Fruit fly (Drosophila melanogaster): ENCODE measurements around the gene CG31643.

The CG31643 gene

DNA sequence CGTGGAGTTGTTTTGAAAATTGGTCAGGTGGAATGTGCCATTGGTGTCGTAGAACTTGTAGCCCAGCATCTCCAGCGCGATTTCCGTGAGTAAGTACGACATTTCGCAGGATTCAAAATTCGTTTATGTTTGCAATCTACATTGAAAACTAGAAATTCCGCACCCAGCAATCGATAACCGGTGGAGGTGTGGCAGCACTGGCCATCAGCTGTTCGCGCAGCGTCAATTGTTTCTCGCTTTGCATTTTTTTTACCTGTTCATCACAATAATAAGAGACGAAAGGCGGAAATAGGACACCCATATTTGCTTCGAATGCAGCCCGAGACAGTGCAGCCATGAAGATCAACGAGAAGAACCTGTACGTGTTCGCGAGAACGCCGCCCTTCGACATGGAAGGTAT lies 10.6 kb downstream of the CG31643 start, which contains the start of the genes CG34179 and slmo:
CG34179 (minus strand) TSS at position 165 of the 400 bp plus-strand sequence.
slmo (minus strand) TSS at position 165 of the 400 bp plus-strand sequence.
- TF ChIP-seq rn (GFP tag; IDR thresholded peaks at IDR 0.05) = no peak
- no peak for TF ChIP-seq CG17806 (tag; optimal IDR thresholded peaks at IDR 0.05)
- no peak for TF ChIP-seq Snoo (tag; optimal IDR thresholded peaks at IDR 0.05)
- no peak for TF ChIP-seq Pif1B (GFP tag; optimal IDR thresholded peaks at IDR 0.05)
- TF ChIP-seq Pif1A (GFP tag; optimal IDR thresholded peaks at IDR 0.05) = no peak
- no peak for TF ChIP-seq CG13204 (GFP tag; optimal IDR thresholded peaks at IDR 0.05)
- TF ChIP-seq D1 (tag; optimal IDR thresholded peaks at IDR 0.05) = no peak
- TF ChIP-seq CG14655 (GFP tag; optimal IDR thresholded peaks at IDR 0.05) = no peak
- TF ChIP-seq CG10348 (GFP tag; IDR thresholded peaks at IDR 0.05) = no peak
- no peak for TF ChIP-seq CG15710 (tag; optimal IDR thresholded peaks at IDR 0.05)
- TF ChIP-seq Ets98B (GFP tag; IDR thresholded peaks at IDR 0.05) = no peak
- no peak for TF ChIP-seq CG12605 (GFP tag; IDR thresholded peaks at IDR 0.05)
- no peak for TF ChIP-seq CG9948 (tag; optimal IDR thresholded peaks at IDR 0.05)
- TF ChIP-seq CG8159 (tag; optimal IDR thresholded peaks at IDR 0.05) = no peak
- no peak for TF ChIP-seq CG8301 (tag; optimal IDR thresholded peaks at IDR 0.05)
- no peak for TF ChIP-seq EcR (GFP tag; optimal IDR thresholded peaks at IDR 0.05)
- no peak for TF ChIP-seq CG4496 (GFP tag; IDR thresholded peaks at IDR 0.05)
- TF ChIP-seq gl (tag; optimal IDR thresholded peaks at IDR 0.05) = no peak

DNA sequence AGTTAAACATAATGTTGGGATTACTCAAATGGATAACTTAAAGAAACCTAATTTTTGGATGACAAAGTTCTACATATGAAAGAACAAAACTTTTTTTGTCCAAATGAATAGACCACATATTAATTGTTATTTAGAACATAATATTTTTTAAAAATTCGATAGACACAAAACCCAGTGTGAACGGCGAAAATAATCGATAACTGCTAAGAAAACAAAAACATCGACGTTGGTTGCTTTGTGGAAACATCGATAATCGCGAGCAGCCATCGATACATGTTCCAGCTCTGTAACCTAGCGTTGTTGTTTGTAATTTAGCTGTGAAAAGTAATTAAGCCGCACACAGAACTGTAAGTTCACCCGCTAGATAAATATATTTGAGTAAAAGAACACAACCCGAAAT lies 12.7 kb downstream of the CG31643 start, which contains the start of gene CG9135:
CG9135 (plus strand) TSS at position 226 of the 400 bp plus-strand sequence.
- TF ChIP-seq CG14655 (GFP tag; optimal IDR thresholded peaks at IDR 0.05) = no peak
- TF ChIP-seq CG8301 (tag; optimal IDR thresholded peaks at IDR 0.05) = no peak
- TF ChIP-seq CG9948 (tag; optimal IDR thresholded peaks at IDR 0.05) = no peak
- no peak for TF ChIP-seq CG12605 (GFP tag; IDR thresholded peaks at IDR 0.05)
- no peak for TF ChIP-seq Pif1A (GFP tag; optimal IDR thresholded peaks at IDR 0.05)
- peak; percentile 8; the same call in 1 of the 3 replicates for TF ChIP-seq CG4496 (GFP tag; IDR thresholded peaks at IDR 0.05)

DNA sequence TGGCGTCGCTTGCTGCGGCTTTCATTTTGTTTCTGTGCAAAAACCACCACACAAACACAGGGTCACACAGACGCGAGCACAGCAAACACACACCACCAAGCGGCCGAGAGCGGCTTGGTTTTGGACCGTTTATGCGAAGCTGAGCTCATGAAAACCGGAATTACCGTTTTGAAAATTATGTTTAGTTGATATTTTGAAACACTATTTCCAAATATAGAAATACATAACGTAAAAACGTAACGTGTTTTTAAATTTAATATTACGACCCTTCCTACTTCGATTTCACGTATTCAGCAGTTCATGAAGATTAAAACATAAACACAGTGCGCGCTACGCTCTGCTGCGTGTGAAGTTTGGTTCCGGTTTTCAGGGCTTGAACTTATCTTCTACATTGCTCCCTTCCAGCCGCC lies 13.3 kb downstream of the CG31643 start:
- TF ChIP-seq CG14655 (GFP tag; optimal IDR thresholded peaks at IDR 0.05) (peak; percentile 93), Pif1B (GFP tag; optimal IDR thresholded peaks at IDR 0.05) (peak; percentile 96), CG9948 (tag; optimal IDR thresholded peaks at IDR 0.05) (peak; percentile 90), CG17806 (tag; optimal IDR thresholded peaks at IDR 0.05) (peak; percentile 93), CG8159 (tag; optimal IDR thresholded peaks at IDR 0.05) (peak; percentile 94), EcR (GFP tag; optimal IDR thresholded peaks at IDR 0.05) (peak; percentile 72), CG4496 (GFP tag; IDR thresholded peaks at IDR 0.05) (peak; percentile 96), Pif1A (GFP tag; optimal IDR thresholded peaks at IDR 0.05) (peak; percentile 98), CG10348 (GFP tag; IDR thresholded peaks at IDR 0.05) (no peak), CG8301 (tag; optimal IDR thresholded peaks at IDR 0.05) (peak; percentile 97), CG15710 (tag; optimal IDR thresholded peaks at IDR 0.05) (peak; percentile 94), D1 (tag; optimal IDR thresholded peaks at IDR 0.05) (no peak), CG13204 (GFP tag; optimal IDR thresholded peaks at IDR 0.05) (peak; percentile 93), CG12605 (GFP tag; IDR thresholded peaks at IDR 0.05) (peak; percentile 97), fd96Ca (GFP tag; IDR thresholded peaks at IDR 0.05) (peak; percentile 94), CG34367 (tag; optimal IDR thresholded peaks at IDR 0.05) (peak; percentile 94), CG32121 (GFP tag; IDR thresholded peaks at IDR 0.05) (peak; percentile 95), gl (tag; optimal IDR thresholded peaks at IDR 0.05) (peak; percentile 93), rn (GFP tag; IDR thresholded peaks at IDR 0.05) (peak; percentile 65; the same call in 1 of the 2 replicates), Ets98B (GFP tag; IDR thresholded peaks at IDR 0.05) (peak; percentile 97), Snoo (tag; optimal IDR thresholded peaks at IDR 0.05) (peak; percentile 96)

DNA sequence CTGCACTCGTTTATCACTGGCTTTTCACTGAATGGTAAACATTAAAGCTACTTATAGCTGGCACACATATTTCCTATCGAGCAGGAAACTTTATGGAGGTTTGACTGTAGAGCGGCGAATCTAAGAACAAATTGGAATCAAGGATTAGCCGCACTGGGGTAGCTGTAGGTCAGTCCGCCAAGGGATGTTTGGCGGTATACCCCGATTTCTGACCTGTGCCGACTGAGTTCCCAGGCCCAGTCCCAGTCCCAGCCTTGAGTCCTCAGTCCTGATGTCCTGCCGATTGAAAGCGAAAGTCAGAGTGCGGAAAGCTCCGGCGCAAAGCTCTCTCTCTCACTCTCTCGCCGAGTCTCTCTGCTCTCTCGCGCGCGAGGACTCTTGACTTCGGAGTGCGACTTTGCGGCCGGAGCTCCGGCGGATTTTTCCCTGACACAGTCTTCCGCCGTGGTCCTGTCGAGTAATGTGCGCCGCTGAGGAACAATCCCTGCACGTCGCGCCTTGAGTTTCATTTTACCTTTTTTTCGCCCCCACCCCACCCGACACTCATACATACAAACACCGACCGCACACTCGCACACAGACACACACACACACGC lies 16.1 kb downstream of the CG31643 start, which contains the start of gene CG13995:
CG13995 (plus strand) TSS at position 429 of the 596 bp plus-strand sequence.
- TF ChIP-seq Snoo (tag; optimal IDR thresholded peaks at IDR 0.05) (no peak), CG8159 (tag; optimal IDR thresholded peaks at IDR 0.05) (no peak), CG34367 (tag; optimal IDR thresholded peaks at IDR 0.05) (no peak), CG9948 (tag; optimal IDR thresholded peaks at IDR 0.05) (no peak), Pif1A (GFP tag; optimal IDR thresholded peaks at IDR 0.05) (no peak), CG14655 (GFP tag; optimal IDR thresholded peaks at IDR 0.05) (no peak), CG17806 (tag; optimal IDR thresholded peaks at IDR 0.05) (no peak), CG15710 (tag; optimal IDR thresholded peaks at IDR 0.05) (no peak), gl (tag; optimal IDR thresholded peaks at IDR 0.05) (peak; percentile 26), CG12605 (GFP tag; IDR thresholded peaks at IDR 0.05) (0 out of 2 replicates have a peak, but pooled peaks have one; percentile 11), EcR (GFP tag; optimal IDR thresholded peaks at IDR 0.05) (no peak), D1 (tag; optimal IDR thresholded peaks at IDR 0.05) (no peak), CG8301 (tag; optimal IDR thresholded peaks at IDR 0.05) (no peak), rn (GFP tag; IDR thresholded peaks at IDR 0.05) (no peak), CG13204 (GFP tag; optimal IDR thresholded peaks at IDR 0.05) (peak; percentile 9), CG32121 (GFP tag; IDR thresholded peaks at IDR 0.05) (peak; percentile 19; the same call in 1 of the 2 replicates), CG4496 (GFP tag; IDR thresholded peaks at IDR 0.05) (0 out of 3 replicates have a peak, but pooled peaks have one; percentile 42), fd96Ca (GFP tag; IDR thresholded peaks at IDR 0.05) (no peak), Pif1B (GFP tag; optimal IDR thresholded peaks at IDR 0.05) (no peak), CG10348 (GFP tag; IDR thresholded peaks at IDR 0.05) (no peak), Ets98B (GFP tag; IDR thresholded peaks at IDR 0.05) (peak; percentile 28; the same call in 1 of the 2 replicates)

DNA sequence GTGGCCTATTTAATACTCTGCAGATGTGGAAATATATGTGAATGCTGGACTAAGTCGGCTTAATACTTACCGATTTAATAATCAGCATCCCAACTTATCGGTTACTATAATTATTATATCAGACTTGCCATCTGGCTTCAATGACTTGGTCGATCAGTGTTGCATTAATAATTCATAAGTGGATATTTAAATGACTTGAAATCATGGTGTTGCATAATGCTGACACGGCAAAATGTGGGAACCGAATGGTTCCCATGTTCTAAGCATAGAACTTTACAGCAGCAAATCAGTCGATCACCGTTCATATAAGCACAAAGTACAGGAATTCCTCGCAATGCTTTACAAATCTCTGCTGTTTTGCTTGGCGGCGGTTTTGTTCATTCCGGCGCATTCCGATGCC lies 22.3 kb downstream of the CG31643 start, which contains the start of gene CG34180:
CG34180 (plus strand) TSS at position 301 of the 400 bp plus-strand sequence.
- TF ChIP-seq CG8301 (tag; optimal IDR thresholded peaks at IDR 0.05) = no peak
- TF ChIP-seq gl (tag; optimal IDR thresholded peaks at IDR 0.05) = no peak
- TF ChIP-seq Snoo (tag; optimal IDR thresholded peaks at IDR 0.05) = no peak
- no peak for TF ChIP-seq CG4496 (GFP tag; IDR thresholded peaks at IDR 0.05)
- no peak for TF ChIP-seq CG32121 (GFP tag; IDR thresholded peaks at IDR 0.05)
- TF ChIP-seq Pif1A (GFP tag; optimal IDR thresholded peaks at IDR 0.05) = no peak
- no peak for TF ChIP-seq CG12605 (GFP tag; IDR thresholded peaks at IDR 0.05)
- TF ChIP-seq D1 (tag; optimal IDR thresholded peaks at IDR 0.05) = no peak
- no peak for TF ChIP-seq Pif1B (GFP tag; optimal IDR thresholded peaks at IDR 0.05)
- TF ChIP-seq CG9948 (tag; optimal IDR thresholded peaks at IDR 0.05) = no peak
- no peak for TF ChIP-seq CG34367 (tag; optimal IDR thresholded peaks at IDR 0.05)
- TF ChIP-seq CG17806 (tag; optimal IDR thresholded peaks at IDR 0.05) = no peak
- TF ChIP-seq CG14655 (GFP tag; optimal IDR thresholded peaks at IDR 0.05) = no peak
- TF ChIP-seq rn (GFP tag; IDR thresholded peaks at IDR 0.05) = no peak
- TF ChIP-seq CG10348 (GFP tag; IDR thresholded peaks at IDR 0.05) = no peak
- TF ChIP-seq CG15710 (tag; optimal IDR thresholded peaks at IDR 0.05) = no peak
